Worm (Caenorhabditis elegans) whole organism, mixed stage, embryonic: Measurements from ENCODE around the gene H38K22.7.

Experiments
- M03D4.4 ChIP-seq: sonication (generic microtip); optimal IDR thresholded peaks from 2 replicates; lab custom pipeline; 2017; ENCODE audit warnings: mild to moderate bottlenecking, missing genetic modification characterization, missing compliant biosample characterization
- ces-1 ChIP-seq: fragments of 150-350 bp; optimal IDR thresholded peaks from 2 replicates; lab custom pipeline; 2014; ENCODE audit warnings: missing biosample characterization, missing genetic modification reagents, missing genetic modification characterization
- cnd-1 ChIP-seq: fragments of 200-800 bp; sonication (Bioruptor generic); optimal IDR thresholded peaks from 2 replicates; lab custom pipeline; 2018; ENCODE audit warnings: mild to moderate bottlenecking, missing genetic modification characterization, missing compliant biosample characterization
- lsy-2 ChIP-seq: fragments of 150-350 bp; optimal IDR thresholded peaks from 2 replicates; lab custom pipeline; 2014; ENCODE audit warnings: missing biosample characterization, missing genetic modification characterization

DNA sequence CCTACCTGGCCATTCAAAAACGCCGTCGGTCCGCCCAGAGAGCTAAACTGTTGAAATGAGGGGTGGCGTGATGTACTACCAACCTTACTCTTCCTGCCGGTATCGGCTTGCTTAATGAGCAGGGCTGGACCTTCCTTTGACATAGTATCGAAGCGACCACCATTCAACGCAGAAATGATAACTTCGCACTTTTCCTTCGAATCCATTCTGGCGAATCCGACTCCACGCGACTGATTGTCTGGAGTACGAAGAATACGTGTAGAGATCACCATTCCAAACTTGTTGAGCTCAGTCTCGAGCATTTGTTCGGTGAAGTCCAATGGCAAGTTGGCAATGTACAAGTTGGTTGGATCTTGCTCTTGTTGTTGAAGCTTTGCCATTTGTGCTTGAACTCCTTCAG, 43.3 kb upstream of the H38K22.7 start:
- TF ChIP-seq lsy-2 (tag; lab: Kevin White, UChicago) (no peak), cnd-1 (no peak), ces-1 (GFP tag; lab: Kevin White, UChicago) (no peak), M03D4.4 (no peak)
